Fruit fly (Drosophila melanogaster) whole organism, embryonic: ENCODE results near the gene Tom.

Source experiments
- Atf-2 ChIP-seq: fragments of 200-800 bp; sonication (Bioruptor generic); optimal IDR thresholded peaks from 2 replicates; lab custom pipeline; 2016; ENCODE audit warnings: missing biosample characterization, missing genetic modification characterization
- Bgb ChIP-seq: fragments of 200-800 bp; sonication (Bioruptor generic); IDR thresholded peaks from 2 replicates; pipeline ENCODE4 v1.3.6; 2022; ENCODE audit warnings: missing biosample characterization, missing genetic modification characterization; ENCODE audit not compliant: partially characterized antibody
- CG11504 ChIP-seq: fragments of 200-800 bp; sonication (Bioruptor generic); optimal IDR thresholded peaks from 3 replicates; lab custom pipeline; 2019; ENCODE audit warnings: missing biosample characterization, mild to moderate bottlenecking, missing genetic modification characterization, moderate library complexity
- CG18599 ChIP-seq: fragments of 200-800 bp; sonication (Bioruptor generic); optimal IDR thresholded peaks from 3 replicates; lab custom pipeline; 2017; ENCODE audit warnings: missing biosample characterization, missing genetic modification characterization, mild to moderate bottlenecking, moderate library complexity, missing genetic modification reagents
- CG2199 ChIP-seq: fragments of 200-800 bp; sonication (Bioruptor generic); IDR thresholded peaks from 3 replicates; pipeline ENCODE4 v1.3.6; 2022; ENCODE audit warnings: missing biosample characterization, missing genetic modification characterization
- CG30431 ChIP-seq: fragments of 200-800 bp; sonication (Bioruptor generic); optimal IDR thresholded peaks from 2 replicates; lab custom pipeline; 2017; ENCODE audit warnings: missing biosample characterization, missing genetic modification characterization
- CG31224 ChIP-seq: fragments of 200-800 bp; sonication (Bioruptor generic); IDR thresholded peaks from 2 replicates; pipeline ENCODE4 v1.3.6; 2022; ENCODE audit warnings: missing biosample characterization, missing genetic modification characterization
- CG31388 ChIP-seq: fragments of 200-800 bp; sonication (Bioruptor generic); optimal IDR thresholded peaks from 2 replicates; lab custom pipeline; 2016; ENCODE audit warnings: missing biosample characterization, missing genetic modification characterization
- CG7786 ChIP-seq: fragments of 200-800 bp; sonication (Bioruptor generic); optimal IDR thresholded peaks from 2 replicates; lab custom pipeline; 2016; ENCODE audit warnings: missing biosample characterization, missing genetic modification characterization
- CG7987 ChIP-seq: fragments of 200-800 bp; sonication (Bioruptor generic); optimal IDR thresholded peaks from 2 replicates; lab custom pipeline; 2018; ENCODE audit warnings: missing biosample characterization, mild to moderate bottlenecking, missing genetic modification characterization, moderate library complexity
- CHES-1-like ChIP-seq: fragments of 200-800 bp; sonication (Bioruptor generic); optimal IDR thresholded peaks from 2 replicates; lab custom pipeline; 2016; ENCODE audit warnings: missing biosample characterization, missing genetic modification characterization
- HLHmδ ChIP-seq: fragments of 200-800 bp; sonication (Bioruptor generic); optimal IDR thresholded peaks from 2 replicates; lab custom pipeline; 2018; ENCODE audit warnings: missing biosample characterization, mild to moderate bottlenecking, missing genetic modification characterization, moderate library complexity
- Hr78 ChIP-seq, 2 experiments: fragments of 200-800 bp in 1 of 2; fragments of >200 bp in 1 of 2; sonication (Bioruptor generic) in 1 of 2; optimal IDR thresholded peaks; 2 replicates each; lab custom pipeline; 2017 to 2019; ENCODE audit warnings: missing biosample characterization in 2 of 2, missing genetic modification characterization in 2 of 2, mild to moderate bottlenecking in 1 of 2, moderate library complexity in 1 of 2
- Jarid2 ChIP-seq: fragments of 200-800 bp; sonication (Bioruptor generic); optimal IDR thresholded peaks from 3 replicates; lab custom pipeline; 2017; ENCODE audit warnings: mild to moderate bottlenecking, missing biosample characterization, missing genetic modification reagents, missing genetic modification characterization
- Lhr ChIP-seq: fragments of 200-800 bp; sonication (Bioruptor generic); optimal IDR thresholded peaks from 3 replicates; lab custom pipeline; 2017; ENCODE audit warnings: mild to moderate bottlenecking, missing biosample characterization, missing genetic modification reagents, missing genetic modification characterization
- Lpt ChIP-seq: fragments of >200 bp; optimal IDR thresholded peaks from 2 replicates; lab custom pipeline; 2018; ENCODE audit warnings: missing biosample characterization, missing genetic modification characterization
- Mrtf ChIP-seq: fragments of 200-800 bp; sonication (Bioruptor generic); IDR thresholded peaks from 3 replicates; pipeline ENCODE4 v1.3.6; 2022; ENCODE audit warnings: missing biosample characterization, missing genetic modification characterization
- PHDP ChIP-seq: fragments of 200-800 bp; sonication (Bioruptor generic); optimal IDR thresholded peaks from 3 replicates; lab custom pipeline; 2018; ENCODE audit warnings: missing biosample characterization, mild to moderate bottlenecking, missing genetic modification characterization, moderate library complexity
- Scr ChIP-seq: fragments of 200-800 bp; sonication (Bioruptor generic); IDR thresholded peaks from 2 replicates; pipeline ENCODE4 v1.3.6; 2022; ENCODE audit warnings: missing biosample characterization, missing genetic modification characterization; ENCODE audit not compliant: partially characterized antibody
- Six4 ChIP-seq: fragments of 200-800 bp; sonication (Bioruptor generic); optimal IDR thresholded peaks from 2 replicates; lab custom pipeline; 2016; ENCODE audit warnings: missing biosample characterization, missing genetic modification characterization
- Sox102F ChIP-seq: fragments of 200-800 bp; sonication (Bioruptor generic); optimal IDR thresholded peaks from 2 replicates; lab custom pipeline; 2018; ENCODE audit warnings: missing biosample characterization, mild to moderate bottlenecking, missing genetic modification characterization, moderate library complexity
- Stat92E ChIP-seq, 3 experiments: fragments of >200 bp in 2 of 3; fragments of 200-800 bp in 1 of 3; sonication (Bioruptor generic) in 1 of 3; optimal IDR thresholded peaks; 2 replicates each; lab custom pipeline; 2017 to 2019; ENCODE audit warnings: missing biosample characterization in 3 of 3, missing genetic modification characterization in 3 of 3, mild to moderate bottlenecking in 1 of 3, moderate library complexity in 1 of 3
- Trl ChIP-seq, 3 experiments: fragments of >200 bp in 2 of 3; fragments of 200-800 bp in 1 of 3; sonication (Bioruptor generic) in 1 of 3; optimal IDR thresholded peaks; 2 replicates in 1 of 3; 3 replicates in 2 of 3; lab custom pipeline; 2016 to 2017; ENCODE audit warnings: missing biosample characterization in 1 of 3, missing genetic modification characterization in 1 of 3
- Xrp1 ChIP-seq: fragments of 200-800 bp; sonication (Bioruptor generic); IDR thresholded peaks from 2 replicates; pipeline ENCODE4 v1.3.6; 2022; ENCODE audit warnings: missing biosample characterization, missing genetic modification characterization
- aop ChIP-seq: fragments of 200-800 bp; sonication (Bioruptor generic); IDR thresholded peaks from 2 replicates; pipeline ENCODE4 v1.3.6; 2022; ENCODE audit warnings: missing biosample characterization, missing genetic modification characterization
- ara ChIP-seq: fragments of 200-800 bp; sonication (Bioruptor generic); IDR thresholded peaks from 2 replicates; pipeline ENCODE4 v1.3.6; 2022; ENCODE audit warnings: missing biosample characterization, missing genetic modification characterization
- bowl ChIP-seq: fragments of 200-800 bp; sonication (Bioruptor generic); IDR thresholded peaks from 2 replicates; pipeline ENCODE4 v1.3.6; 2022; ENCODE audit warnings: missing biosample characterization, missing genetic modification characterization
- cad ChIP-seq: fragments of >200 bp; optimal IDR thresholded peaks from 2 replicates; lab custom pipeline; 2017; ENCODE audit warnings: missing biosample characterization, missing genetic modification characterization
- dmrt99B ChIP-seq: fragments of 200-800 bp; sonication (Bioruptor generic); optimal IDR thresholded peaks from 2 replicates; lab custom pipeline; 2018; ENCODE audit warnings: missing biosample characterization, mild to moderate bottlenecking, missing genetic modification characterization, moderate library complexity
- dpn ChIP-seq, 2 experiments: fragments of 200-800 bp; sonication (Bioruptor generic); optimal IDR thresholded peaks; 3 replicates each; lab custom pipeline; 2016; ENCODE audit warnings: missing biosample characterization in 2 of 2, missing genetic modification characterization in 2 of 2
- dysf ChIP-seq: fragments of 200-800 bp; sonication (Bioruptor generic); IDR thresholded peaks from 3 replicates; pipeline ENCODE4 v1.3.6; 2022; ENCODE audit warnings: missing biosample characterization, missing genetic modification characterization
- esg ChIP-seq: fragments of 200-800 bp; sonication (Bioruptor generic); conservative IDR thresholded peaks from 2 replicates; pipeline ENCODE4 v1.3.6; 2022; ENCODE audit warnings: missing biosample characterization, missing genetic modification characterization
- inv ChIP-seq: fragments of 200-800 bp; sonication (Bioruptor generic); IDR thresholded peaks from 2 replicates; pipeline ENCODE4 v1.3.6; 2022; ENCODE audit warnings: missing biosample characterization, missing genetic modification characterization; ENCODE audit not compliant: partially characterized antibody
- ken ChIP-seq: fragments of 200-800 bp; sonication (Bioruptor generic); IDR thresholded peaks from 3 replicates; pipeline ENCODE4 v1.3.6; 2022; ENCODE audit warnings: missing biosample characterization, missing genetic modification characterization
- otp ChIP-seq: fragments of 200-800 bp; sonication (Bioruptor generic); IDR thresholded peaks from 3 replicates; pipeline ENCODE4, ENCODE4 v1.3.6; 2022; ENCODE audit warnings: missing biosample characterization, missing genetic modification characterization
- prd ChIP-seq, 3 experiments: fragments of >200 bp in 2 of 3; fragments of 200-800 bp in 1 of 3; sonication (Bioruptor generic) in 1 of 3; optimal IDR thresholded peaks in 2 of 3; IDR thresholded peaks in 1 of 3; 2 replicates in 2 of 3; 3 replicates in 1 of 3; pipeline versions ENCODE4 v1.3.6 to Lab custom; 2017 to 2022; ENCODE audit warnings: missing biosample characterization in 1 of 3, missing genetic modification characterization in 1 of 3
- salm ChIP-seq: fragments of 200-800 bp; sonication (Bioruptor generic); optimal IDR thresholded peaks from 2 replicates; lab custom pipeline; 2018; ENCODE audit warnings: missing biosample characterization, mild to moderate bottlenecking, missing genetic modification characterization
- sens ChIP-seq: fragments of 200-800 bp; sonication (Bioruptor generic); peaks from one replicate; lab custom pipeline; 2016; ENCODE audit warnings: missing biosample characterization, missing genetic modification characterization
- sens-2 ChIP-seq: fragments of 200-800 bp; sonication (Bioruptor generic); IDR thresholded peaks from 2 replicates; pipeline ENCODE4 v1.3.6; 2022; ENCODE audit warnings: missing biosample characterization, missing genetic modification characterization
- sim ChIP-seq: fragments of 200-800 bp; sonication (Bioruptor generic); IDR thresholded peaks from 2 replicates; pipeline ENCODE4 v1.3.6; 2022; ENCODE audit warnings: missing biosample characterization, missing genetic modification characterization
- so ChIP-seq: fragments of 200-800 bp; sonication (Bioruptor generic); IDR thresholded peaks from 3 replicates; pipeline ENCODE4 v1.3.6; 2022; ENCODE audit warnings: missing biosample characterization, missing genetic modification characterization
- sr ChIP-seq: fragments of 200-800 bp; sonication (Bioruptor generic); IDR thresholded peaks from 3 replicates; pipeline ENCODE4 v1.3.6; 2022; ENCODE audit warnings: missing biosample characterization, missing genetic modification characterization
- ssp ChIP-seq: fragments of 200-800 bp; sonication (Bioruptor generic); IDR thresholded peaks from 2 replicates; pipeline ENCODE4 v1.3.6; 2022; ENCODE audit warnings: missing biosample characterization, missing genetic modification characterization
- tna ChIP-seq: fragments of 200-800 bp; sonication (Bioruptor generic); IDR thresholded peaks from 2 replicates; pipeline ENCODE4 v1.3.6; 2022; ENCODE audit warnings: missing biosample characterization, missing genetic modification characterization; ENCODE audit not compliant: partially characterized antibody
- wor ChIP-seq: fragments of 200-800 bp; sonication (Bioruptor generic); IDR thresholded peaks from 2 replicates; pipeline ENCODE4 v1.3.6; 2022; ENCODE audit warnings: missing biosample characterization, missing genetic modification characterization

The Tom gene

DNA sequence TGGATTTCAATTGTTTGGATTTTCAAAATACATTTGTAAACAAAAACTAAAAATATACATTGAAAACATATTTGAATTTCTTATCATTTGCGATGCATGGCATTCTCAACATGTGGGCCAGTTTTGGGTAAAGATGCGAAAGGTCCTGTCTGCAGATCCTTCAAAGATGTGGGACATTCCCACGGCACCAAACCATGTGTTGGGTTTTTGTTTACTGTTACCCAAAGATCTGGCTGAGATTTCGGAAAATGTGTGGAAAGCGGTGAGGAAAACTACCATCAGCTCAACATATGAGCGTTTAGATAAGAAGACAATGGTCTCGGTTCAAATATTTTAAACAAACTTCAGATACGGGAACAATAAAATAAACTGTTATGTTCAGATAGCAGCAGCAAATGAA, 6.9 kb downstream of the Tom start (continued):
- TF ChIP-seq Mrtf (GFP tag; lab: Robert Waterston, UW) (no peak), Sox102F (no peak), Scr (GFP tag; lab: Robert Waterston, UW) (no peak), ssp (GFP tag; lab: Robert Waterston, UW) (no peak), CG7786 (no peak), CG30431 (GFP tag; lab: Kevin White, UChicago) (no peak), bowl (GFP tag; lab: Robert Waterston, UW) (no peak), CG2199 (GFP tag; lab: Robert Waterston, UW) (peak; percentile 95), CG11504 (tag; lab: Kevin White, UChicago) (no peak), sr (GFP tag; lab: Robert Waterston, UW) (no peak), sens (GFP tag; lab: Kevin White, UChicago) (peak; percentile 17), Stat92E (GFP tag; optimal IDR thresholded peaks at IDR 0.05; lab: Kevin White, UChicago) (no peak)

- TF ChIP-seq CG31224: no peak
- no peak for TF ChIP-seq CG31388 (GFP tag; lab: Kevin White, UChicago)
- TF ChIP-seq esg (GFP tag; lab: Robert Waterston, UW): no peak
- peak; percentile 44; the same call in 1 of the 2 replicates for TF ChIP-seq aop (GFP tag; lab: Robert Waterston, UW)
- TF ChIP-seq CG7987 (GFP tag; lab: Kevin White, UChicago): no peak
- TF ChIP-seq Lpt (GFP tag; lab: Kevin White, UChicago): no peak
- no peak for TF ChIP-seq tna (GFP tag; lab: Robert Waterston, UW)
- peak; percentile 19 for TF ChIP-seq CHES-1-like
- TF ChIP-seq dpn (GFP tag; optimal IDR thresholded peaks at IDR 0.05; lab: Kevin White, UChicago): peak; percentile 1 to 2
- TF ChIP-seq salm: no peak
- TF ChIP-seq inv: no peak
- TF ChIP-seq dmrt99B (tag; lab: Kevin White, UChicago): peak; percentile 46
- peak; percentile 93 for TF ChIP-seq Jarid2 (GFP tag; lab: Kevin White, UChicago)
- TF ChIP-seq prd (optimal IDR thresholded peaks at IDR 0.05; lab: Kevin White, UChicago): no peak
- TF ChIP-seq prd (GFP tag; IDR thresholded peaks at IDR 0.05; lab: Robert Waterston, UW): peak; percentile 66
- TF ChIP-seq so (GFP tag; lab: Robert Waterston, UW): peak; percentile 26; the same call in 1 of the 3 replicates
- peak; percentile 64 for TF ChIP-seq CG11504 (tag; lab: Kevin White, UChicago)
- no peak for TF ChIP-seq Lhr (GFP tag; lab: Kevin White, UChicago)
- TF ChIP-seq sens (GFP tag; lab: Kevin White, UChicago): peak; percentile 93
- no peak; the same call in 1 of the 2 replicates for TF ChIP-seq Xrp1
- peak; percentile 24 for TF ChIP-seq Six4 (GFP tag; lab: Kevin White, UChicago)
- peak; percentile 23; the same call in 1 of the 2 replicates for TF ChIP-seq sens-2
- peak; percentile 28; the same call in 1 of the 2 replicates for TF ChIP-seq ara (GFP tag; lab: Robert Waterston, UW)
- no peak for TF ChIP-seq dysf
- peak; percentile 69; the same call in 1 of the 3 replicates for TF ChIP-seq otp
- peak; percentile 22 for TF ChIP-seq Atf-2
- TF ChIP-seq ken (GFP tag; lab: Robert Waterston, UW): peak; percentile 44; the same call in 1 of the 3 replicates
- no peak for TF ChIP-seq CG18599 (GFP tag; lab: Kevin White, UChicago)
- TF ChIP-seq Trl (optimal IDR thresholded peaks at IDR 0.05; lab: Kevin White, UChicago): peak; percentile 58 to 63
- no peak for TF ChIP-seq Trl (GFP tag; optimal IDR thresholded peaks at IDR 0.05; lab: Kevin White, UChicago)
- TF ChIP-seq Bgb (GFP tag; lab: Robert Waterston, UW): peak; percentile 58; the same call in 1 of the 2 replicates
- no peak for TF ChIP-seq PHDP (tag; lab: Kevin White, UChicago)
- no peak for TF ChIP-seq wor (GFP tag; lab: Robert Waterston, UW)
- peak; percentile 64 for TF ChIP-seq cad (GFP tag; lab: Kevin White, UChicago)
- TF ChIP-seq Hr78 (GFP tag; optimal IDR thresholded peaks at IDR 0.05; lab: Kevin White, UChicago): peak in 1 of 2 experiments; percentile 94
- TF ChIP-seq sim (GFP tag; lab: Robert Waterston, UW): 0 out of 2 replicates have a peak, but pooled peaks have one; percentile 4
- peak; percentile 9 for TF ChIP-seq HLHmδ (GFP tag; lab: Kevin White, UChicago)
These were observed 8.7 kb downstream of the Tom start for dm6 chr3L:14977536-14978495.
